Fruit fly (Drosophila melanogaster) whole organism, adult: Measurements from ENCODE around the gene CG43394.

ENCODE experiments used
- CG11617 ChIP-seq: fragments of 200-800 bp; sonication (Bioruptor generic); optimal IDR thresholded peaks from 2 replicates; lab custom pipeline; 2017; ENCODE audit warnings: mild to moderate bottlenecking, missing biosample characterization, missing genetic modification reagents, missing genetic modification characterization
- CG12768 ChIP-seq: fragments of 200-800 bp; sonication (Bioruptor generic); optimal IDR thresholded peaks from 2 replicates; lab custom pipeline; 2017; ENCODE audit warnings: missing biosample characterization, missing genetic modification characterization, mild to moderate bottlenecking, moderate library complexity, missing genetic modification reagents
- CG14711 ChIP-seq: fragments of 200-800 bp; sonication (Bioruptor generic); optimal IDR thresholded peaks from 2 replicates; lab custom pipeline; 2018; ENCODE audit warnings: missing biosample characterization, mild to moderate bottlenecking, missing genetic modification characterization, moderate library complexity
- CG1620 ChIP-seq: fragments of 200-800 bp; sonication (Bioruptor generic); optimal IDR thresholded peaks from 2 replicates; lab custom pipeline; 2016; ENCODE audit warnings: missing biosample characterization, missing genetic modification characterization
- CG33017 ChIP-seq: fragments of 200-800 bp; sonication (Bioruptor generic); optimal IDR thresholded peaks from 2 replicates; lab custom pipeline; 2018; ENCODE audit warnings: missing biosample characterization, mild to moderate bottlenecking, missing genetic modification characterization, moderate library complexity
- CG5204 ChIP-seq: fragments of 200-800 bp; sonication (Bioruptor generic); optimal IDR thresholded peaks from 2 replicates; lab custom pipeline; 2016; ENCODE audit warnings: missing biosample characterization, missing genetic modification characterization
- CG7045 ChIP-seq: fragments of 200-800 bp; sonication (Bioruptor generic); optimal IDR thresholded peaks from 2 replicates; lab custom pipeline; 2017; ENCODE audit warnings: missing biosample characterization, mild to moderate bottlenecking, missing genetic modification characterization
- CG7101 ChIP-seq: fragments of 200-800 bp; sonication (Bioruptor generic); optimal IDR thresholded peaks from 2 replicates; lab custom pipeline; 2018; ENCODE audit warnings: missing biosample characterization, mild to moderate bottlenecking, missing genetic modification characterization, moderate library complexity
- Clk ChIP-seq: fragments of 200-800 bp; sonication (Bioruptor generic); optimal IDR thresholded peaks from 2 replicates; lab custom pipeline; 2017; ENCODE audit warnings: missing biosample characterization, missing genetic modification characterization
- Crg-1 ChIP-seq: fragments of 200-800 bp; sonication (Bioruptor generic); optimal IDR thresholded peaks from 2 replicates; lab custom pipeline; 2016; ENCODE audit warnings: missing biosample characterization, missing genetic modification characterization
- Hr96 ChIP-seq: fragments of 200-800 bp; sonication (Bioruptor generic); optimal IDR thresholded peaks from 2 replicates; lab custom pipeline; 2016; ENCODE audit warnings: missing biosample characterization, missing genetic modification characterization
- Mnt ChIP-seq: fragments of 200-800 bp; sonication (Bioruptor generic); optimal IDR thresholded peaks from 2 replicates; lab custom pipeline; 2016; ENCODE audit warnings: missing biosample characterization, mild to moderate bottlenecking, missing genetic modification characterization
- bab1 ChIP-seq: fragments of 200-800 bp; sonication (Bioruptor generic); optimal IDR thresholded peaks from 3 replicates; lab custom pipeline; 2019; ENCODE audit warnings: missing biosample characterization, mild to moderate bottlenecking, missing genetic modification characterization, moderate library complexity
- cic ChIP-seq: fragments of 200-800 bp; sonication (Bioruptor generic); optimal IDR thresholded peaks from 2 replicates; lab custom pipeline; 2017; ENCODE audit warnings: missing biosample characterization, mild to moderate bottlenecking, missing genetic modification characterization, moderate library complexity
- cnc ChIP-seq, 2 experiments: fragments of >200 bp; optimal IDR thresholded peaks; 2 replicates each; lab custom pipeline; 2017
- kay ChIP-seq: fragments of 200-800 bp; sonication (Bioruptor generic); peaks from one replicate; lab custom pipeline; 2016; ENCODE audit warnings: missing biosample characterization, missing genetic modification characterization, borderline replicate concordance
- ovo ChIP-seq: fragments of 200-800 bp; sonication (Bioruptor generic); optimal IDR thresholded peaks from 2 replicates; lab custom pipeline; 2016; ENCODE audit warnings: missing biosample characterization, missing genetic modification characterization
- pad ChIP-seq: fragments of 200-800 bp; sonication (Bioruptor generic); optimal IDR thresholded peaks from 3 replicates; lab custom pipeline; 2017; ENCODE audit warnings: missing biosample characterization, missing genetic modification characterization, mild to moderate bottlenecking, moderate library complexity, missing genetic modification reagents
- tj ChIP-seq: fragments of 200-800 bp; sonication (Bioruptor generic); optimal IDR thresholded peaks from 3 replicates; lab custom pipeline; 2017; ENCODE audit warnings: missing biosample characterization, mild to moderate bottlenecking, missing genetic modification characterization, moderate library complexity
- toe ChIP-seq: fragments of 200-800 bp; sonication (Bioruptor generic); optimal IDR thresholded peaks from 2 replicates; lab custom pipeline; 2016; ENCODE audit warnings: missing biosample characterization, missing genetic modification characterization

Gene CG43394

DNA sequence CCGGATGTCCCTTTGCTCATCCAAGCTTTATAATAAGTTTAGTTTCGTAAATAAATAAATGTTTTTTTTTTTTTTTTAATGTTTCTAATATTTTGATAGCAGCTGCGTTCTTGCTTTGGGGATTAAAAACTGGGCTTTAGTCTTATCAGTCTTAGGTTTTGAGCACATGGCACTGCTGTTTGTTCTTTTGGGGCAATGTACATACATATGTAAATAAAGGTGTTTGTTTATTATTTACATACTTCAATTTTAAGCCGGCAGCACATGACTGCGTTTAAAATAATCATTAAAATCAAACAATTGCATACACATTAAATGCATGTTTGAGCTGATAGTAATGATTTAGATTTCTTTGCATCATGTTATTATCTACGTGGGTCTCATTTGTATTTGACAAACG lies 18.7 kb downstream of the CG43394 start:
- TF ChIP-seq kay (GFP tag; lab: Kevin White, UChicago), result peak; percentile 24
- TF ChIP-seq toe (GFP tag; lab: Kevin White, UChicago), result no peak
- TF ChIP-seq CG7045, result no peak

DNA sequence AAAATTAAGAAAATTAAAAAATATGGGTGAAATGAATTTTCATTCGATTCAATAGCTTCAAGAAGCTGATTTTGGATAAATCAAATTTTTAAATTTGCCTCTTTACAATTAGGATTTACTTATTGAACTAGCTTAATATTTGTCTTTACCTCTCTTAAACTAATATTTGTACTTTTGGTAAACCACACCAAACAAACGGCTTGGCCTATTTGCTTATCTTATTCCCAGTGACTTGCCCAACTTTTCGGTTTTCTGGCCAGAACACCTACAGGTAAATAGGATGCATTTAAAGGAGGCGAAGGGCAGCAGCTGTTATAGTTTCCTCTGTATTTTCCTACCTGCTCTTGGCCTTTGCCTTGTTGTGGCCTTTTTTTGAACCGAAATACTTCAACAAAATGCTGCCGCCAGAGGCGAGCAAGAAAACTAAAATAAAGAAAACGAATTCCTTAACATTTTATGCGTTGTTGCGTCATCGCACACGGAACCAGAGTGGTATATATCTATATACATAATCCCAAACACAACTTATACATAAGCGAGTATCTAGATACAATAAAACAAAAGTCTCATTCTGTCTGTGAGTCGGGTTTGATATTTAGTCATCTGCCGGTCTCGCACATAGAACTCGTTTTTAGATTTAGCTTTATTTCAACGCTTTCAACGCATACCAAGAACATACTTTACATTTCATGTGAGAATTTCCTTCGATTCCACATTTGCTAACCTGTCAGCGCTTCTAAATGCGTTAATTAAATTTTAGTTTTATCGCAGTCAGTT lies 20.4 kb downstream of the CG43394 start:
- TF ChIP-seq CG33017 (tag; lab: Kevin White, UChicago) (no peak), CG7101 (tag; lab: Kevin White, UChicago) (no peak), toe (GFP tag; lab: Kevin White, UChicago) (no peak), cic (no peak), Hr96 (GFP tag; lab: Kevin White, UChicago) (no peak), kay (GFP tag; lab: Kevin White, UChicago) (peak; percentile 19), Mnt (GFP tag; lab: Kevin White, UChicago) (no peak)

DNA sequence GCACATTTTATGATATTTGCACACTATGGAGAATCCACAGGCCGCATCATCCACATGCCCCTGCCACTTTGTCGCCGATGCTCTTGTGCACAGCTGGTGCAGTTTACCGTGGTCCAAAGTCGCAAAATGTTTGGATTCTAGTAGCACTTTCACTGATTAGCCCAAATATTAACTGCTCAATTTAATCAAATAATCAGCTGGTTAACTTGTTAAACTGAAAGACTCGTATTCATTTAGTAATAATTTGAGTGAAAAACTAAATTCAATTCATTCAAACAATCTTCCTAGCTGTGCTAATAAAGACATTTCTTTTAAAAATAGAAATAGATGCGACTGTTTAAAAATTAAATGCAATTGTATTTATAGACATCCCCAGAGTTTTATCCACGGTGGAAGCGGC lies 22.5 kb downstream of the CG43394 start:
- no peak for TF ChIP-seq CG11617 (GFP tag; lab: Kevin White, UChicago)
- TF ChIP-seq CG14711 (tag; lab: Kevin White, UChicago), result no peak
- no peak for TF ChIP-seq ovo (GFP tag; lab: Kevin White, UChicago)
- no peak for TF ChIP-seq toe (GFP tag; lab: Kevin White, UChicago)
- TF ChIP-seq CG1620 (GFP tag; lab: Kevin White, UChicago), result no peak
- TF ChIP-seq CG7101 (tag; lab: Kevin White, UChicago), result no peak

- TF ChIP-seq CG12768 (no peak), toe (GFP tag; lab: Kevin White, UChicago) (no peak), bab1 (GFP tag; lab: Kevin White, UChicago) (no peak), tj (no peak), CG14711 (tag; lab: Kevin White, UChicago) (no peak)
Observed at dm6 chr2L:8170600-8171182, 25.1 kb downstream of the CG43394 start.

- no peak for TF ChIP-seq Crg-1 (GFP tag; lab: Kevin White, UChicago)
- TF ChIP-seq Hr96 (GFP tag; lab: Kevin White, UChicago), result no peak
- no peak for TF ChIP-seq CG11617 (GFP tag; lab: Kevin White, UChicago)
- TF ChIP-seq CG12768, result peak; percentile 37
- peak; percentile 30 for TF ChIP-seq kay (GFP tag; lab: Kevin White, UChicago)
- TF ChIP-seq toe (GFP tag; lab: Kevin White, UChicago), result no peak
- no peak for TF ChIP-seq Clk (GFP tag; lab: Kevin White, UChicago)
- no peak for TF ChIP-seq pad (GFP tag; lab: Kevin White, UChicago)
- TF ChIP-seq cic, result peak; percentile 6
- TF ChIP-seq CG33017 (tag; lab: Kevin White, UChicago), result no peak
Observed at dm6 chr2L:8171544-8171943, 26.0 kb downstream of the CG43394 start.

DNA sequence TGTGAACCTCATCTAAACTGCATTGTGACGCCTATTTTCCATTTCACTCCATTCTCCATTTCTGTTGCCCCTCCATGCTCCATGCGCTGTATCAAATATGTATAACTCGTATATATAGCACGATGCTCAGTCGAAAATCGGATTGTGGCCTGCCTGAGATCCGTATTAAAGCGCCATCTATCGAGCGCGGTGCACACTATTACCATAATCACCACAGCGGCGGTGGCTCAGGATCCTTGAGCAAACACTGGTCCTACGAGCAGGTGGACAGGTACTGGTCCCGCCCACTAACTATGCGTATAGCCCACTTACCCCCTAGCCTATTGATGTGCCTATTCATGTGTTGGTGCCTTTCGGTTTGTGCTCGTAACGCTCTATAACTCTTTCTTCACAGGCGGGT lies 39.5 kb downstream of the CG43394 start:
- TF ChIP-seq CG1620 (GFP tag; lab: Kevin White, UChicago) (no peak), CG33017 (tag; lab: Kevin White, UChicago) (no peak), kay (GFP tag; lab: Kevin White, UChicago) (no peak), pad (GFP tag; lab: Kevin White, UChicago) (no peak), CG11617 (GFP tag; lab: Kevin White, UChicago) (no peak), CG5204 (GFP tag; lab: Kevin White, UChicago) (no peak), Mnt (GFP tag; lab: Kevin White, UChicago) (no peak), tj (no peak), Crg-1 (GFP tag; lab: Kevin White, UChicago) (no peak), Hr96 (GFP tag; lab: Kevin White, UChicago) (no peak), ovo (GFP tag; lab: Kevin White, UChicago) (no peak), CG12768 (no peak), cnc (optimal IDR thresholded peaks at IDR 0.05; lab: Kevin White, UChicago) (no peak), CG7045 (no peak), cic (no peak), CG7101 (tag; lab: Kevin White, UChicago) (no peak), CG14711 (tag; lab: Kevin White, UChicago) (no peak), bab1 (GFP tag; lab: Kevin White, UChicago) (no peak), Clk (GFP tag; lab: Kevin White, UChicago) (no peak)

dm6 chr2L:8190681-8191080 lies 45.1 kb downstream of the CG43394 start, which contains the start of gene CG34134:
CG34134 (minus strand) TSS chr2L:8190781.
- no peak for TF ChIP-seq bab1 (GFP tag; lab: Kevin White, UChicago)
- TF ChIP-seq CG11617 (GFP tag; lab: Kevin White, UChicago), result no peak
- no peak for TF ChIP-seq ovo (GFP tag; lab: Kevin White, UChicago)
- TF ChIP-seq CG1620 (GFP tag; lab: Kevin White, UChicago), result no peak
- no peak for TF ChIP-seq toe (GFP tag; lab: Kevin White, UChicago)
- no peak for TF ChIP-seq Hr96 (GFP tag; lab: Kevin White, UChicago)
- TF ChIP-seq CG5204 (GFP tag; lab: Kevin White, UChicago), result no peak
- TF ChIP-seq CG7045, result no peak
- TF ChIP-seq Crg-1 (GFP tag; lab: Kevin White, UChicago), result no peak
- no peak for TF ChIP-seq CG12768
- TF ChIP-seq cnc (optimal IDR thresholded peaks at IDR 0.05; lab: Kevin White, UChicago), result no peak
- TF ChIP-seq Clk (GFP tag; lab: Kevin White, UChicago), result no peak
- no peak for TF ChIP-seq pad (GFP tag; lab: Kevin White, UChicago)
- TF ChIP-seq CG33017 (tag; lab: Kevin White, UChicago), result no peak
- no peak for TF ChIP-seq Mnt (GFP tag; lab: Kevin White, UChicago)
- no peak for TF ChIP-seq CG14711 (tag; lab: Kevin White, UChicago)
- TF ChIP-seq kay (GFP tag; lab: Kevin White, UChicago), result no peak
- TF ChIP-seq tj, result no peak
- TF ChIP-seq CG7101 (tag; lab: Kevin White, UChicago), result no peak
